Fruit fly (Drosophila melanogaster) whole organism, larva: Measurements from ENCODE around the gene jp.

Source experiments
- noc ChIP-seq: fragments of 200-800 bp; sonication (Bioruptor generic); optimal IDR thresholded peaks from 3 replicates; lab custom pipeline; 2019; ENCODE audit warnings: missing biosample characterization, mild to moderate bottlenecking, missing genetic modification characterization, moderate library complexity

jp gene

dm6 chr2L:9545511-9545910, 21.0 kb downstream of the jp start, which contains the start of gene CG13114:
TSS of gene CG13114 (plus strand) at chr2L:9545811.
- TF ChIP-seq noc (tag; lab: Kevin White, UChicago) = no peak

dm6 chr2L:9543871-9544270, 22.7 kb downstream of the jp start, which contains the start of gene CG13113:
TSS of gene CG13113 (plus strand) at chr2L:9544171.
- no peak for TF ChIP-seq noc (tag; lab: Kevin White, UChicago)

- no peak for TF ChIP-seq noc (tag; lab: Kevin White, UChicago)
Measured at dm6 chr2L:9542578-9542977, 24.0 kb downstream of the jp start, which contains the start of gene Cpr30B. TSS of gene Cpr30B (plus strand) at chr2L:9542878.

dm6 chr2L:9539988-9540573, 26.5 kb downstream of the jp start, which contains the start of gene CG17855:
TSS of gene CG17855 (plus strand) at chr2L:9540523.
- TF ChIP-seq noc (tag; lab: Kevin White, UChicago) = no peak

dm6 chr2L:9529858-9530378, 36.6 kb downstream of the jp start:
- peak; percentile 56 for TF ChIP-seq noc (tag; lab: Kevin White, UChicago)

dm6 chr2L:9528215-9528614, 38.3 kb downstream of the jp start, which contains the start of gene CG31883:
TSS of gene CG31883 (plus strand) at chr2L:9528515.
- TF ChIP-seq noc (tag; lab: Kevin White, UChicago) = no peak

- peak; percentile 55 for TF ChIP-seq noc (tag; lab: Kevin White, UChicago)
Measured at dm6 chr2L:9526518-9526917, 40.0 kb downstream of the jp start.

dm6 chr2L:9525719-9526118, 40.8 kb downstream of the jp start:
- peak; percentile 69 for TF ChIP-seq noc (tag; lab: Kevin White, UChicago)

- no peak for TF ChIP-seq noc (tag; lab: Kevin White, UChicago)
Measured at dm6 chr2L:9524915-9525314, 41.6 kb downstream of the jp start.

dm6 chr2L:9522766-9523174, 43.8 kb downstream of the jp start:
- no peak for TF ChIP-seq noc (tag; lab: Kevin White, UChicago)

dm6 chr2L:9520886-9521868, 45.4 kb downstream of the jp start, which contains the start of gene Oatp30B:
TSS of gene Oatp30B (plus strand) at chr2L:9521210.
- peak; percentile 92 for TF ChIP-seq noc (tag; lab: Kevin White, UChicago)

dm6 chr2L:9513771-9514170, 52.8 kb downstream of the jp start:
- TF ChIP-seq noc (tag; lab: Kevin White, UChicago) = no peak

- TF ChIP-seq noc (tag; lab: Kevin White, UChicago) = no peak
Measured at dm6 chr2L:9512401-9513198, 54.0 kb downstream of the jp start.

dm6 chr2L:9510429-9510828, 56.1 kb downstream of the jp start:
- TF ChIP-seq noc (tag; lab: Kevin White, UChicago) = no peak

- no peak for TF ChIP-seq noc (tag; lab: Kevin White, UChicago)
Measured at dm6 chr2L:9509653-9510052, 56.9 kb downstream of the jp start.
